Worm (Caenorhabditis elegans): ENCODE data around the gene taf-8.

DNA sequence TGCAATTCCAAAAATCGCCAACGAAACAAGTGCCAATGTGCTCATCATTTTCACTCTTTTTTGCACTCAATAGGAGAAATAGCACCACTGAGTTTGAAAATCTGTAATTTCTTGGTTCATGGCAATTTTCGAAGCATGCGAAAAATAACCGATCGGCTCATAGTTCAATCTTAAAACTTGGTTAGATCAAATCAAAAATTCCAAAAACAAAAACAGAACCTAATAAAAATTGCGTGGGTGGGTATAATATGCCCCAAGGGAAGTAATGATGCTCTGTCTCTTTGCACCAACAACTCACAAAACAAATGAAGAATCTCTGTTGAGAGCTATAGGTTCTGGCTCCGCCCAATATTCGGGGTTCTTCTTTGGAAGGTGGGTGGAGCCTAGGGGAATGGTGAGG, 22.7 kb downstream of the taf-8 start, which contains the start of gene nlp-11:
- TF ChIP-seq R02D3.7 (tag; optimal IDR thresholded peaks at IDR 0.05): no peak
- no peak for TF ChIP-seq unc-39 (tag; optimal IDR thresholded peaks at IDR 0.05)
- TF ChIP-seq nhr-11 (tag; optimal IDR thresholded peaks at IDR 0.05): no peak
- TF ChIP-seq fos-1 (tag; optimal IDR thresholded peaks at IDR 0.05): no peak
- TF ChIP-seq ama-1 (optimal IDR thresholded peaks at IDR 0.05): no peak
- no peak for TF ChIP-seq nhr-77 (tag; optimal IDR thresholded peaks at IDR 0.05)
- no peak for TF ChIP-seq unc-62 (GFP tag; optimal IDR thresholded peaks at IDR 0.05)
- no peak for TF ChIP-seq nhr-6 (tag; optimal IDR thresholded peaks at IDR 0.05)
- no peak for TF ChIP-seq skn-1 (tag; optimal IDR thresholded peaks at IDR 0.05)
- TF ChIP-seq ZK546.5 (tag; optimal IDR thresholded peaks at IDR 0.05): no peak
- no peak for TF ChIP-seq lsy-2 (tag; optimal IDR thresholded peaks at IDR 0.05)
- no peak for TF ChIP-seq snpc-4 (tag; optimal IDR thresholded peaks at IDR 0.05)
